Worm (Caenorhabditis elegans): ENCODE data around the gene skr-10.
A peak's percentile ranks its signal among the peaks of the same experiment; 100 is the strongest.

The skr-10 gene

DNA sequence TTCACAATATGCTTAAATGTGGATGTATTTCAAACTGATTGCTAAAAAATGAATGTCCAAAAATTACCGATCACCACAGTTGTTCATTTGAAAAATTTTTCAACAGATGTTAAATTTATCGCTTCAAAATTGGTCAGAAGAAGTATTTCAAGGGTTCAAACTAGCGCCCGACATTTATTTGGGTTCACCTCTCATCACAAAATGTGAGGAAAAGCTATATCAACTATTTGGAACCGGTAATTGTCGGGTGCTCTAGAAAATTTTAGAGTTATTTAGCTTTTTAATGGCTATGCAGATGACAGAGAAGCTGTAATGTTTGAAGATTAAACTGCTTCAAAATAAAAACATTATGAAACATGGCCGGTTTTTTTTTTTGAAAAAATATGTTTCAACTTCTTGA is 14.5 kb downstream of the skr-10 start:
- no peak for TF ChIP-seq ceh-20 (GFP tag; IDR thresholded peaks at IDR 0.05)
- no peak for TF ChIP-seq aly-2 (tag; optimal IDR thresholded peaks at IDR 0.05)
- TF ChIP-seq snpc-1.2 (GFP tag; IDR thresholded peaks at IDR 0.05), result peak; percentile 66
- TF ChIP-seq rbr-2 (tag; optimal IDR thresholded peaks at IDR 0.05), result no peak
- TF ChIP-seq ZK546.5 (tag; optimal IDR thresholded peaks at IDR 0.05), result no peak
- TF ChIP-seq unc-62 (GFP tag; optimal IDR thresholded peaks at IDR 0.05 in 1 of 2), result peak in 1 of 2 experiments; percentile 27
- no peak for TF ChIP-seq unc-62 (tag; optimal IDR thresholded peaks at IDR 0.05)

DNA sequence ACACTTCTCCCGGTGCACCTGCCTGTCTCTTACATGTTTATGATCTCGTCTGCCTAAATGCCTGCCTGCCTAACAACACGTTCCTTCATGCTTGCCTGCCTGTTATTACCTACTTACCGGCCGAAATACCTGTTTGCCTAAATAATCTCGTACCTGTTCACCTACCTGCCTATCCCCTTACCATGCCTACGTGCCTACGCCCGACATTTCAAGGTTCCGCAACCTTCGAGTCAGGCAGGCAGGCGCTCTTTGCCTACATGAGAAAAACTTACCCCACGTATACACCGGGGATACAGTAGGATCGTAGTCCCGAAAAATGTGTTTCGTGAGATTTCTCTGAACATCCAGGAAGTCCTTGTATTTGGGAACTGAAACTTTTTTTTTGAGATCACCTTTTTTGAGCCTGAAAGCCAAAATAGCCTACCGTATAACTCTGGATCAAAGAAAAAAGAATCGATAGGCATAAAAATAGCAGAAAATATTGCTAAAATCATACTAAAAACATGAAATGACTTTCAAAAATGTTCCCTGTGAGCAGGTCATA is 15.7 kb downstream of the skr-10 start, which contains the start of gene lgc-19:
lgc-19 (minus strand) TSS at position 494 of the 544 bp plus-strand sequence.
- no peak for TF ChIP-seq fos-1 (tag; optimal IDR thresholded peaks at IDR 0.05)
- no peak for TF ChIP-seq dmd-9 (GFP tag; IDR thresholded peaks at IDR 0.05)
- TF ChIP-seq T20F7.1 (GFP tag; optimal IDR thresholded peaks at IDR 0.05), result no peak
- no peak for TF ChIP-seq fkh-10 (GFP tag; optimal IDR thresholded peaks at IDR 0.05)
- no peak for TF ChIP-seq pqm-1 (tag; optimal IDR thresholded peaks at IDR 0.05)
- no peak for TF ChIP-seq daf-12 (tag; optimal IDR thresholded peaks at IDR 0.05)
- TF ChIP-seq zfp-3 (GFP tag; conservative IDR thresholded peaks at IDR 0.05), result no peak
- TF ChIP-seq sdz-12 (GFP tag; optimal IDR thresholded peaks at IDR 0.05), result no peak
- peak; percentile 54 for TF ChIP-seq aha-1 (tag)
- TF ChIP-seq dmd-8 (GFP tag; IDR thresholded peaks at IDR 0.05), result no peak
- peak in 1 of 2 experiments; percentile 87 for TF ChIP-seq unc-62 (GFP tag; optimal IDR thresholded peaks at IDR 0.05 in 1 of 2)
- TF ChIP-seq unc-62 (tag; optimal IDR thresholded peaks at IDR 0.05), result no peak

DNA sequence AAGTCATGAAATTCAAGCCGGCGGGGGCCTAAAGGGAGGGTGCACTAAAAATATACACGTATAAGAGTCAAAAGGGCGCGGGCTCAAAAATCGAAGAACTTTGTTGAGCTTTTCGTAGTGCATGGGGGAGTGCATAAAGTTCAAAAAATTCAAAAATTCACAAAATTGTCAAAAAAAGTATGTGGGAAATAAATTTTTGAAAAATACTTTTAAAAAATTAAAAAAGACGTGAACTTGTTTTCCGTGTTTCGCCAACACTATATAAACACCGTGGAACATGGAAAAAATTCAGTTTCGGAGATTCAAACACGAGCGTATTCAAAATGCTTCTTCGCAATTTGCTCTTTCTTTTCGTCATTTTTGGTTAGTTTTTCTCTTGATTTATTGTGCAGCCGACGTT is 16.2 kb downstream of the skr-10 start, which contains the start of gene Y105C5B.17:
Y105C5B.17 (plus strand) TSS at position 301 of the 400 bp plus-strand sequence.
- TF ChIP-seq nhr-6 (tag; optimal IDR thresholded peaks at IDR 0.05) (no peak), ceh-62 (tag; optimal IDR thresholded peaks at IDR 0.05) (no peak), zfp-3 (GFP tag; conservative IDR thresholded peaks at IDR 0.05) (no peak), hlh-30 (tag; optimal IDR thresholded peaks at IDR 0.05; ENCODE audit: insufficient read depth) (no peak), lin-15B (tag; optimal IDR thresholded peaks at IDR 0.05) (no peak), nhr-11 (tag; optimal IDR thresholded peaks at IDR 0.05) (no peak), sdz-12 (GFP tag; optimal IDR thresholded peaks at IDR 0.05) (no peak), Y5F2A.4 (GFP tag; optimal IDR thresholded peaks at IDR 0.05) (no peak), gei-8 (GFP tag; optimal IDR thresholded peaks at IDR 0.05) (no peak), ztf-7 (tag; optimal IDR thresholded peaks at IDR 0.05) (no peak)

DNA sequence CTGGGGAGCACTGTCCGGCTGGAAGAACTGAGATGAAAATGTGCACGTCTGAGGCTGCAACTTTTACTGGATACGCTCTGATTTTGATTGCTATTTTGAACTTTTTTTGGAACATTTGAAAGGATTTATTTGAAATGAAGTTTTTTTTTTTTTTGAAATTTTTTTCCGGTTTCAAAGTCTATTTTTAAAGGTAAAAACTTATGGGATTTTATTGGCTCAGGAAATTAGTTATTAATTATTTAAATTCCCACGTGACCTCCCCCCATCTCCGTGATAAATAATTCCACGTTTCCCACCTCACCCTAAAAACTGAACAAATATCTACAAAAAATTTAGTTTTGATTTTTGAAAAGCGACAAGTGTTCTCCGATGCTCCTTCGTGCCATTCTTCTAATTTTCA is 17.7 kb downstream of the skr-10 start, which contains the start of gene Y105C5B.18:
Y105C5B.18 (plus strand) TSS at position 301 of the 400 bp plus-strand sequence.
- TF ChIP-seq hlh-30 (tag; optimal IDR thresholded peaks at IDR 0.05; ENCODE audit: insufficient read depth) (no peak), daf-16 (GFP tag; optimal IDR thresholded peaks at IDR 0.05) (no peak), daf-16 (tag; optimal IDR thresholded peaks at IDR 0.05) (no peak), nhr-41 (GFP tag; IDR thresholded peaks at IDR 0.05) (no peak), ama-1 (optimal IDR thresholded peaks at IDR 0.05) (no peak), arid-1 (GFP tag; conservative IDR thresholded peaks at IDR 0.05) (no peak)

DNA sequence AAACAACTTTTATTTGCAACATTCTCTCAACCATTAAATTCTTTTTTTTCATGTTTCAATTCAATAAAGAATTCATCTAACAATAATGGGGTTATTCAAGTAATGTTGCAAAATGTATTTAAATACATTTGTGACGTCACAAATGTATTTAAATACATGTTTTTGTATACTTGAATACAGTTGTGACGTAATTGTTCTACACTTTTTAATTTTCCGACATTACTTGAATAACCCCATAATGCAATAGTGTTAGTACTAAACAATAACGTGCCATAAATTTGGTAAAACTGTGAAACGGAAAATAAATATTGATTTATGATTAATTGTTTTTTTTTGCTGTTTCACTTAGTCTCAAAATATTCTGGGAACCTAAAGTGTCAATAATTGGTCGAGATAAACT is 33.0 kb downstream of the skr-10 start:
- peak; percentile 86 for TF ChIP-seq aha-1 (tag)

DNA sequence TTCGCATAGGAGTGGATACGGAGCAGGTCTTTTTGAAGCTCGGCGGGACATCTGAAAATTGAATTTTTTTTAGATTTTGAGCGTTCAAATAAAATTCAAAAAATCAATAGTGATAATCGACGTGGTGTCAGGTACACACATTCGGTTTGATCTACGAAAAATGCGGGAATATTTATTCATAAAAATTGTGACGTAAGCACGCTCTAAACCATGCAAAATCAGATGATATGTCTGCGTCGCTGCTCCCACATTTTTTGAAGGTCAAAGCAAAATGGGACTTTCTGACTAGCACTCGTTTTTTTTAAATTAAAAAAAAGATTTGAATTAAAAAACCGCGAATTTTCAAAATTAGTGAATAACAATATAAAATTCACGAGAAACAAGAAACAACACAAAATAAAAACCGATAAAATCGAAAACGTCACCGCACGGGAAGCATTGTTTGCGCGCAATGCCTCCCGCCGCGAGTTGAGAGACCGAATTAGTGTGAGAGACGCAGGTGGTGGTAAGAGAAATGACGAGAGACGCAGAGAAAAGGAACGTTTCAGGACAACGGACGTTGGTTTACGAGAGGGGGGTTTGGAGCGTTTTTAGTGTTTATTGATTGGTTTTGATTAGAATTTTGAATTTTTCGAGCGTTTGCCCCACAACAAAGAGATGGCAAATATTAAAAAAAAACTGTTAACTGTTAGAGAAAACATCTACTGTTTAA is 37.5 kb downstream of the skr-10 start, which contains the start of gene Y105C5B.19:
Y105C5B.19 (minus strand) TSS at position 51 of the 712 bp plus-strand sequence.
- TF ChIP-seq snpc-1.2 (GFP tag; IDR thresholded peaks at IDR 0.05), result 0 out of 2 replicates have a peak, but pooled peaks have one; percentile 23
- TF ChIP-seq lin-13 (GFP tag; optimal IDR thresholded peaks at IDR 0.05), result peak; percentile 57
- peak; percentile 52 for TF ChIP-seq rbr-2 (tag; optimal IDR thresholded peaks at IDR 0.05)
- TF ChIP-seq pqm-1 (tag; optimal IDR thresholded peaks at IDR 0.05), result no peak
- TF ChIP-seq daf-12 (tag; optimal IDR thresholded peaks at IDR 0.05), result no peak
- TF ChIP-seq hlh-11 (tag; optimal IDR thresholded peaks at IDR 0.05), result no peak
- no peak for TF ChIP-seq ceh-32 (tag; optimal IDR thresholded peaks at IDR 0.05; ENCODE audit: poor library complexity)
- no peak for TF ChIP-seq mes-2 (tag; optimal IDR thresholded peaks at IDR 0.05; ENCODE audit: poor library complexity, severe bottlenecking)
- no peak for TF ChIP-seq lim-7 (GFP tag; IDR thresholded peaks at IDR 0.05)
- no peak for TF ChIP-seq duxl-1 (tag; optimal IDR thresholded peaks at IDR 0.05; ENCODE audit: poor library complexity)
- TF ChIP-seq mep-1 (tag; optimal IDR thresholded peaks at IDR 0.05), result no peak
- no peak for TF ChIP-seq lsy-2 (tag; optimal IDR thresholded peaks at IDR 0.05)
- no peak for TF ChIP-seq fkh-10 (GFP tag; optimal IDR thresholded peaks at IDR 0.05)
- peak; percentile 62 for TF ChIP-seq aha-1 (tag)
- TF ChIP-seq dpl-1 (GFP tag; optimal IDR thresholded peaks at IDR 0.05), result peak; percentile 19
- no peak for TF ChIP-seq daf-16 (GFP tag; optimal IDR thresholded peaks at IDR 0.05)
- TF ChIP-seq daf-16 (tag; optimal IDR thresholded peaks at IDR 0.05), result peak; percentile 84
- TF ChIP-seq ceh-28 (tag; optimal IDR thresholded peaks at IDR 0.05), result no peak
- peak; percentile 61 for TF ChIP-seq hlh-30 (tag; optimal IDR thresholded peaks at IDR 0.05; ENCODE audit: insufficient read depth)
